Worm (Caenorhabditis elegans) whole organism, L1 larva: Measurements from ENCODE around the gene arle-14.

Experiments
- alr-1 ChIP-seq: fragments of 200-800 bp; sonication (Bioruptor generic); optimal IDR thresholded peaks from 2 replicates; lab custom pipeline; 2018; ENCODE audit warnings: borderline replicate concordance, mild to moderate bottlenecking, missing genetic modification characterization, missing compliant biosample characterization
- blmp-1 ChIP-seq: fragments of 150-350 bp; optimal IDR thresholded peaks from 2 replicates; lab custom pipeline; 2014; ENCODE audit warnings: missing biosample characterization, missing genetic modification characterization
- efl-1 ChIP-seq, 4 experiments: fragments of 150-350 bp; optimal IDR thresholded peaks in 3 of 4; peaks in 1 of 4; 1 replicate in 1 of 4; 2 replicates in 3 of 4; lab custom pipeline; 2014; ENCODE audit warnings: missing biosample characterization in 2 of 4, missing genetic modification characterization in 2 of 4, missing genetic modification reagents in 2 of 4
- hpl-2 ChIP-seq: fragments of 150-350 bp; optimal IDR thresholded peaks from 2 replicates; lab custom pipeline; 2014; ENCODE audit warnings: missing biosample characterization, missing genetic modification reagents, missing genetic modification characterization
- lin-35 ChIP-seq, 2 experiments: fragments of 150-350 bp; optimal IDR thresholded peaks; 2 replicates each; lab custom pipeline; 2014; ENCODE audit warnings: missing biosample characterization in 2 of 2, missing genetic modification characterization in 2 of 2, missing genetic modification reagents in 2 of 2
- mdl-1 ChIP-seq, 2 experiments: fragments of 150-350 bp; optimal IDR thresholded peaks; 2 replicates each; lab custom pipeline; 2014 to 2017; ENCODE audit warnings: missing biosample characterization in 2 of 2, missing genetic modification characterization in 2 of 2, inconsistent platforms in 1 of 2
- nhr-19 ChIP-seq: fragments of 200-800 bp; sonication (Bioruptor generic); conservative IDR thresholded peaks from 2 replicates; pipeline ENCODE4 v1.3.6; 2022; ENCODE audit warnings: missing genetic modification characterization, missing compliant biosample characterization
- nhr-84 ChIP-seq: sonication (generic microtip); optimal IDR thresholded peaks from 2 replicates; lab custom pipeline; 2017; ENCODE audit warnings: missing biosample characterization, missing genetic modification characterization
- nhr-85 ChIP-seq: sonication (generic microtip); peaks from one replicate; lab custom pipeline; 2016; ENCODE audit warnings: missing genetic modification characterization, inconsistent platforms, missing compliant biosample characterization
- snpc-4 ChIP-seq: fragments of 150-350 bp; optimal IDR thresholded peaks from 2 replicates; lab custom pipeline; 2014; ENCODE audit warnings: missing biosample characterization, missing genetic modification characterization
- unc-62 ChIP-seq: fragments of 150-350 bp; optimal IDR thresholded peaks from 2 replicates; lab custom pipeline; 2014; ENCODE audit warnings: missing biosample characterization, missing genetic modification reagents, missing genetic modification characterization
- zag-1 ChIP-seq: fragments of 150-350 bp; optimal IDR thresholded peaks from 2 replicates; lab custom pipeline; 2014; ENCODE audit warnings: missing biosample characterization, missing genetic modification characterization

ce11 chrIII:5697963-5698730 lies 5.4 kb downstream of the arle-14 start, which contains the start of the genes lgg-3 and rgs-5:
- TF ChIP-seq nhr-19 (GFP tag; lab: Robert Waterston, UW) (no peak), hpl-2 (GFP tag; lab: Kevin White, UChicago) (no peak), efl-1 (optimal IDR thresholded peaks at IDR 0.05; lab: Kevin White, UChicago) (peak; percentile 50 to 70), efl-1 (GFP tag; optimal IDR thresholded peaks at IDR 0.05 in 1 of 2; lab: Kevin White, UChicago) (peak; percentile 47 to 93), blmp-1 (tag; lab: Kevin White, UChicago) (peak; percentile 20), mdl-1 (tag; optimal IDR thresholded peaks at IDR 0.05; lab: Kevin White, UChicago) (peak in 1 of 2 experiments; percentile 8), snpc-4 (tag; lab: Kevin White, UChicago) (no peak), lin-35 (GFP tag; optimal IDR thresholded peaks at IDR 0.05; lab: Kevin White, UChicago) (peak; percentile 10 to 70), zag-1 (tag; lab: Kevin White, UChicago) (no peak), unc-62 (GFP tag; lab: Kevin White, UChicago) (no peak), nhr-84 (tag; lab: Kevin White, UChicago) (no peak), nhr-85 (peak; percentile 17), alr-1 (no peak)
